Worm (Caenorhabditis elegans) whole organism, L4 larva: ENCODE measurements around the gene F58B4.2.

Source experiments
- D1046.2 ChIP-seq: fragments of 200-800 bp; sonication (Bioruptor generic); IDR thresholded peaks from 2 replicates; pipeline ENCODE4 v1.3.6; 2022; ENCODE audit warnings: missing genetic modification characterization, missing compliant biosample characterization
- F26F4.8 ChIP-seq: fragments of 200-800 bp; sonication (Bioruptor generic); conservative IDR thresholded peaks from 2 replicates; pipeline ENCODE4 v1.3.6; 2022; ENCODE audit warnings: missing genetic modification characterization, missing compliant biosample characterization
- F37D6.2 ChIP-seq: sonication (generic microtip); optimal IDR thresholded peaks from 2 replicates; lab custom pipeline; 2016; ENCODE audit warnings: mild to moderate bottlenecking, missing genetic modification characterization, missing compliant biosample characterization
- F44E2.7 ChIP-seq: fragments of 200-800 bp; sonication (Bioruptor generic); IDR thresholded peaks from 2 replicates; pipeline ENCODE4 v2.1.2; 2022; ENCODE audit warnings: missing genetic modification characterization, missing compliant biosample characterization
- F49E8.2 ChIP-seq: sonication (generic microtip); optimal IDR thresholded peaks from 2 replicates; lab custom pipeline; 2016; ENCODE audit warnings: missing compliant biosample characterization, mild to moderate bottlenecking, missing genetic modification characterization, borderline replicate concordance
- T20F7.1 ChIP-seq: fragments of 200-800 bp; sonication (Bioruptor generic); optimal IDR thresholded peaks from 2 replicates; lab custom pipeline; 2018; ENCODE audit warnings: mild to moderate bottlenecking, missing genetic modification characterization, missing compliant biosample characterization
- Y105C5A.15 ChIP-seq: fragments of 200-800 bp; sonication (Bioruptor generic); IDR thresholded peaks from 2 replicates; pipeline ENCODE4 v1.3.6; 2022; ENCODE audit warnings: missing genetic modification characterization, missing compliant biosample characterization
- ZK337.2 ChIP-seq: fragments of 200-800 bp; sonication (Bioruptor generic); IDR thresholded peaks from 2 replicates; pipeline ENCODE4 v1.3.6; 2022; ENCODE audit warnings: missing genetic modification reagents, missing genetic modification characterization, missing compliant biosample characterization
- aha-1 ChIP-seq: fragments of 150-350 bp; peaks from one replicate; lab custom pipeline; 2014; ENCODE audit warnings: missing biosample characterization, missing genetic modification characterization
- ceh-32 ChIP-seq: sonication (generic microtip); optimal IDR thresholded peaks from 2 replicates; lab custom pipeline; 2016; ENCODE audit warnings: mild to moderate bottlenecking, missing genetic modification characterization, missing compliant biosample characterization; ENCODE audit not compliant: poor library complexity
- ces-1 ChIP-seq: fragments of 150-350 bp; sonication (generic microtip); optimal IDR thresholded peaks from 4 replicates; lab custom pipeline; 2014; ENCODE audit warnings: missing biosample characterization, missing genetic modification reagents, missing genetic modification characterization
- cey-2 ChIP-seq: sonication (generic microtip); optimal IDR thresholded peaks from 3 replicates; lab custom pipeline; 2017; ENCODE audit warnings: missing genetic modification characterization, mild to moderate bottlenecking, missing compliant biosample characterization, antibody characterized with exemption, borderline replicate concordance; ENCODE audit not compliant: insufficient read depth
- dmd-8 ChIP-seq: fragments of 200-800 bp; sonication (Bioruptor generic); IDR thresholded peaks from 2 replicates; pipeline ENCODE4 v1.3.6; 2022; ENCODE audit warnings: missing genetic modification characterization, missing compliant biosample characterization
- duxl-1 ChIP-seq: sonication (generic microtip); optimal IDR thresholded peaks from 2 replicates; lab custom pipeline; 2016; ENCODE audit warnings: mild to moderate bottlenecking, missing genetic modification characterization, moderate library complexity, missing compliant biosample characterization; ENCODE audit not compliant: poor library complexity
- dve-1 ChIP-seq: sonication (generic microtip); optimal IDR thresholded peaks from 2 replicates; lab custom pipeline; 2017; ENCODE audit warnings: antibody characterized with exemption, mild to moderate bottlenecking, missing genetic modification characterization, missing compliant biosample characterization; ENCODE audit not compliant: insufficient read depth
- egl-27 ChIP-seq: sonication (generic microtip); optimal IDR thresholded peaks from 3 replicates; lab custom pipeline; 2017; ENCODE audit warnings: missing biosample characterization, missing genetic modification reagents, missing genetic modification characterization
- egl-43 ChIP-seq: fragments of 200-800 bp; sonication (Bioruptor generic); IDR thresholded peaks from 2 replicates; pipeline ENCODE4 v1.3.6; 2022; ENCODE audit warnings: missing genetic modification reagents, missing genetic modification characterization, missing compliant biosample characterization
- hif-1 ChIP-seq, 2 experiments: sonication (generic microtip); optimal IDR thresholded peaks; 2 replicates each; lab custom pipeline; 2016 to 2017; ENCODE audit warnings: missing compliant biosample characterization in 2 of 2, missing genetic modification characterization in 2 of 2, missing genetic modification reagents in 2 of 2, missing genotype in 2 of 2, mild to moderate bottlenecking in 1 of 2
- hlh-11 ChIP-seq: fragments of 200-800 bp; sonication (Bioruptor generic); optimal IDR thresholded peaks from 2 replicates; lab custom pipeline; 2018; ENCODE audit warnings: mild to moderate bottlenecking, missing genetic modification characterization, missing compliant biosample characterization
- hmg-1.1 ChIP-seq: fragments of 200-800 bp; sonication (Bioruptor generic); IDR thresholded peaks from 2 replicates; pipeline ENCODE4 v1.3.6; 2022; ENCODE audit warnings: missing genetic modification reagents, missing genetic modification characterization, missing compliant biosample characterization
- jun-1 ChIP-seq: fragments of 150-350 bp; optimal IDR thresholded peaks from 2 replicates; lab custom pipeline; 2014; ENCODE audit warnings: missing biosample characterization, missing genetic modification reagents, missing genetic modification characterization
- lin-13 ChIP-seq: fragments of 150-350 bp; optimal IDR thresholded peaks from 2 replicates; lab custom pipeline; 2014; ENCODE audit warnings: missing biosample characterization, missing genetic modification reagents, missing genetic modification characterization
- lin-15B ChIP-seq: fragments of 150-350 bp; sonication (generic microtip); optimal IDR thresholded peaks from 3 replicates; lab custom pipeline; 2014; ENCODE audit warnings: missing biosample characterization, missing genetic modification characterization
- lin-38 ChIP-seq: fragments of 200-800 bp; sonication (Bioruptor generic); IDR thresholded peaks from 2 replicates; pipeline ENCODE4 v1.3.6; 2022; ENCODE audit warnings: missing genetic modification reagents, missing genetic modification characterization, missing compliant biosample characterization
- lir-3 ChIP-seq: sonication (generic microtip); optimal IDR thresholded peaks from 2 replicates; lab custom pipeline; 2016; ENCODE audit warnings: mild to moderate bottlenecking, missing genetic modification characterization, missing compliant biosample characterization
- lsy-2 ChIP-seq, 2 experiments: fragments of 150-350 bp in 1 of 2; sonication (generic microtip) in 1 of 2; optimal IDR thresholded peaks; 2 replicates each; lab custom pipeline; 2014 to 2017; ENCODE audit warnings: missing biosample characterization in 2 of 2, missing genetic modification characterization in 2 of 2
- madf-9 ChIP-seq: fragments of 200-800 bp; sonication (Bioruptor generic); conservative IDR thresholded peaks from 2 replicates; pipeline ENCODE4 v1.3.6; 2022; ENCODE audit warnings: missing genetic modification reagents, missing genetic modification characterization, missing compliant biosample characterization
- mxl-3 ChIP-seq: fragments of 200-800 bp; sonication (Bioruptor generic); optimal IDR thresholded peaks from 2 replicates; lab custom pipeline; 2018; ENCODE audit warnings: mild to moderate bottlenecking, missing genetic modification characterization, missing compliant biosample characterization
- nhr-10 ChIP-seq: fragments of 150-350 bp; optimal IDR thresholded peaks from 2 replicates; lab custom pipeline; 2014; ENCODE audit warnings: missing biosample characterization, missing genetic modification characterization
- nhr-11 ChIP-seq: fragments of 150-350 bp; optimal IDR thresholded peaks from 2 replicates; lab custom pipeline; 2014; ENCODE audit warnings: missing biosample characterization, missing genetic modification characterization
- nhr-111 ChIP-seq: fragments of 200-800 bp; sonication (Bioruptor generic); optimal IDR thresholded peaks from 2 replicates; lab custom pipeline; 2018; ENCODE audit warnings: mild to moderate bottlenecking, missing genetic modification characterization, missing compliant biosample characterization
- nhr-28 ChIP-seq: fragments of 150-350 bp; optimal IDR thresholded peaks from 2 replicates; lab custom pipeline; 2014; ENCODE audit warnings: missing biosample characterization, missing genetic modification characterization
- nhr-42 ChIP-seq: fragments of 200-800 bp; sonication (Bioruptor generic); IDR thresholded peaks from 2 replicates; pipeline ENCODE4 v1.3.6; 2022; ENCODE audit warnings: missing genetic modification characterization, missing compliant biosample characterization
- nhr-6 ChIP-seq: fragments of 150-350 bp; optimal IDR thresholded peaks from 2 replicates; lab custom pipeline; 2014; ENCODE audit warnings: missing biosample characterization, missing genetic modification characterization
- nhr-76 ChIP-seq: fragments of 150-350 bp; optimal IDR thresholded peaks from 2 replicates; lab custom pipeline; 2014; ENCODE audit warnings: missing biosample characterization, missing genetic modification characterization
- php-3 ChIP-seq: fragments of 200-800 bp; sonication (Bioruptor generic); IDR thresholded peaks from 2 replicates; pipeline ENCODE4 v1.3.6; 2022; ENCODE audit warnings: missing genetic modification reagents, missing genetic modification characterization, missing compliant biosample characterization
- rbr-2 ChIP-seq: sonication (generic microtip); optimal IDR thresholded peaks from 2 replicates; lab custom pipeline; 2016; ENCODE audit warnings: missing genotype, missing genetic modification characterization, missing compliant biosample characterization
- sdz-12 ChIP-seq: fragments of 200-800 bp; sonication (Bioruptor generic); optimal IDR thresholded peaks from 2 replicates; lab custom pipeline; 2018; ENCODE audit warnings: mild to moderate bottlenecking, missing genetic modification characterization, missing compliant biosample characterization
- spr-3 ChIP-seq: fragments of 200-800 bp; sonication (Bioruptor generic); optimal IDR thresholded peaks from 2 replicates; lab custom pipeline; 2018; ENCODE audit warnings: mild to moderate bottlenecking, missing genetic modification characterization, missing compliant biosample characterization
- unc-39 ChIP-seq: sonication (generic microtip); optimal IDR thresholded peaks from 2 replicates; lab custom pipeline; 2017; ENCODE audit warnings: missing biosample characterization, missing genetic modification characterization
- unc-62 ChIP-seq, 3 experiments: fragments of 150-350 bp in 1 of 3; sonication (generic microtip); optimal IDR thresholded peaks in 2 of 3; peaks in 1 of 3; 1 replicate in 1 of 3; 2 replicates in 2 of 3; lab custom pipeline; 2014 to 2017; ENCODE audit warnings: missing biosample characterization in 3 of 3, missing genetic modification characterization in 3 of 3, missing genetic modification reagents in 3 of 3, missing genotype in 1 of 3
- zag-1 ChIP-seq: fragments of 150-350 bp; optimal IDR thresholded peaks from 2 replicates; lab custom pipeline; 2014; ENCODE audit warnings: missing biosample characterization, missing genetic modification characterization
- zfp-2 ChIP-seq: sonication (generic microtip); optimal IDR thresholded peaks from 2 replicates; lab custom pipeline; 2016; ENCODE audit warnings: mild to moderate bottlenecking, missing genetic modification characterization, missing compliant biosample characterization
- zfp-3 ChIP-seq: fragments of 200-800 bp; sonication (Bioruptor generic); conservative IDR thresholded peaks from 2 replicates; pipeline ENCODE4 v1.3.6; 2022; ENCODE audit warnings: missing genetic modification reagents, missing genetic modification characterization, missing compliant biosample characterization
- zip-2 ChIP-seq: fragments of 150-350 bp; optimal IDR thresholded peaks from 2 replicates; lab custom pipeline; 2014; ENCODE audit warnings: missing biosample characterization, missing genetic modification characterization
- ztf-11 ChIP-seq: fragments of 150-350 bp; optimal IDR thresholded peaks from 2 replicates; lab custom pipeline; 2014; ENCODE audit warnings: missing biosample characterization, missing genetic modification characterization

Gene F58B4.2

ce11 chrV:10898629-10899028, 19.6 kb downstream of the F58B4.2 start:
- TF ChIP-seq hif-1 (tag; optimal IDR thresholded peaks at IDR 0.05; lab: Kevin White, UChicago) (no peak), ZK337.2 (GFP tag; lab: Robert Waterston, UW) (no peak), madf-9 (GFP tag; lab: Robert Waterston, UW) (no peak), unc-62 (GFP tag; optimal IDR thresholded peaks at IDR 0.05 in 1 of 2; lab: Kevin White, UChicago) (peak in 1 of 2 experiments; percentile 29), unc-62 (tag; optimal IDR thresholded peaks at IDR 0.05; lab: Kevin White, UChicago) (no peak), unc-39 (tag; lab: Kevin White, UChicago) (no peak), nhr-111 (GFP tag; lab: Kevin White, UChicago) (no peak), php-3 (no peak)

DNA sequence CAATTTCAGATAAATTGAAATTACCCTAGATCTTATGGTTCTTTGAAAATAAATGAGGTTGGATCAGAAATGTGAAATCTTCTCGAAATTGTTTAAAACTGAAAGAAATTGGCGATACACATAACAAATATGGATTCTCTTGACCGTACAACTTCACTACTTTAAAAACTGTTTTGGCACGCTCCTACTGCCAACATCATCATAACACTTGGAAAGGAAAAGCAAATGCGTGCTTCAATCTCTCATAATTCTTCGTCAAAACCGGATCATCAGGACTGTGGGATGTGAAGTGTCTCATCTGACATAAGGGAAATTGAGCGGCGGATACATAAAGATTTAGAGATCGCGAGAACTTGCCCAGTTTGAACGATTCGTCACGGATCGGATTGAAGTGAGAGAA, 20.2 kb downstream of the F58B4.2 start, which contains the start of gene F32D8.7:
F32D8.7 (plus strand) TSS at position 329 of the 400 bp plus-strand sequence.
- TF ChIP-seq aha-1 (tag; lab: Kevin White, UChicago) (peak; percentile 81), zip-2 (tag; lab: Kevin White, UChicago) (no peak), nhr-28 (tag; lab: Kevin White, UChicago) (peak; percentile 10), cey-2 (tag; lab: Kevin White, UChicago) (no peak), unc-62 (GFP tag; optimal IDR thresholded peaks at IDR 0.05 in 1 of 2; lab: Kevin White, UChicago) (peak in 1 of 2 experiments; percentile 90), unc-62 (tag; optimal IDR thresholded peaks at IDR 0.05; lab: Kevin White, UChicago) (no peak), ztf-11 (tag; lab: Kevin White, UChicago) (no peak)

DNA sequence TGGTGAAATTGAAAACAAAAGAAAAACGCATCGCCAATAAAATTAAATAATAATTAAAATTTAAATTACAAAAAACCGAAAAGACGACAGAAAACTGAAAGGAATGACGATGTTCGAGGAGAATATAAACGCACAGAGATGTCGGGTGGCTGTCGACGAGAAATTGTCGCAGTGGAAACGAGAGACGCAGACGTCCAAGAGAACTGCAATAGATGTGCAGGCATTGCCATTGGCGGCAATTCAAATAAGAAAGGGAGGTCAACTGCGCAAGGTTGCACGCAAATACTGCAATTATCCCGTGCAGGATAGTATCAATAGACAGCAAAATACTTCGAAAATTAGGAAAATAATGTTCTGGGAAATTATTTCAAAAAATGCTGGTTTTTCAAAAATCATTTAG, 21.1 kb downstream of the F58B4.2 start:
- peak; percentile 96 for TF ChIP-seq duxl-1 (tag; lab: Kevin White, UChicago)
- 0 out of 2 replicates have a peak, but pooled peaks have one; percentile 35 for TF ChIP-seq F44E2.7 (GFP tag; lab: Robert Waterston, UW)
- peak; percentile 99 for TF ChIP-seq hlh-11 (tag; lab: Kevin White, UChicago)
- TF ChIP-seq lin-38 (GFP tag; lab: Robert Waterston, UW) = peak; percentile 98
- TF ChIP-seq zag-1 = peak; percentile 84
- peak; percentile 98 for TF ChIP-seq rbr-2
- TF ChIP-seq T20F7.1 (GFP tag; lab: Kevin White, UChicago) = peak; percentile 94
- peak; percentile 99 for TF ChIP-seq dve-1
- TF ChIP-seq nhr-11 = peak; percentile 98
- TF ChIP-seq Y105C5A.15 (GFP tag; lab: Robert Waterston, UW) = no peak
- TF ChIP-seq lsy-2 (tag; optimal IDR thresholded peaks at IDR 0.05; lab: Kevin White, UChicago) = peak; percentile 93 to 98
- peak; percentile 93 for TF ChIP-seq lin-15B (tag; lab: Kevin White, UChicago)
- peak; percentile 67 for TF ChIP-seq lir-3
- TF ChIP-seq lin-13 (GFP tag; lab: Kevin White, UChicago) = peak; percentile 96
- TF ChIP-seq F49E8.2 (tag; lab: Kevin White, UChicago) = peak; percentile 97
- peak; percentile 93 for TF ChIP-seq sdz-12 (GFP tag; lab: Kevin White, UChicago)
- TF ChIP-seq dmd-8 (GFP tag; lab: Robert Waterston, UW) = no peak
- TF ChIP-seq egl-43 (GFP tag; lab: Robert Waterston, UW) = peak; percentile 94
- TF ChIP-seq nhr-42 (GFP tag; lab: Robert Waterston, UW) = peak; percentile 97
- TF ChIP-seq F26F4.8 (GFP tag; lab: Robert Waterston, UW) = no peak
- peak; percentile 66 for TF ChIP-seq ces-1
- TF ChIP-seq F37D6.2 = peak; percentile 94
- TF ChIP-seq zfp-3 (GFP tag; lab: Robert Waterston, UW) = peak; percentile 98
- TF ChIP-seq ceh-32 (tag; lab: Kevin White, UChicago) = peak; percentile 87
- TF ChIP-seq nhr-6 (tag; lab: Kevin White, UChicago) = peak; percentile 99
- peak; percentile 97 for TF ChIP-seq mxl-3
- TF ChIP-seq D1046.2 (GFP tag; lab: Robert Waterston, UW) = peak; percentile 96
- peak; percentile 95 for TF ChIP-seq nhr-10 (tag; lab: Kevin White, UChicago)
- TF ChIP-seq jun-1 (tag; lab: Kevin White, UChicago) = peak; percentile 93
- peak; percentile 94 for TF ChIP-seq zfp-2
- TF ChIP-seq zip-2 (tag; lab: Kevin White, UChicago) = peak; percentile 91
- TF ChIP-seq hif-1 (tag; optimal IDR thresholded peaks at IDR 0.05; lab: Kevin White, UChicago) = peak; percentile 67 to 94
- TF ChIP-seq hmg-1.1 = peak; percentile 95
- peak; percentile 94 for TF ChIP-seq spr-3
- peak; percentile 70 for TF ChIP-seq nhr-76 (tag; lab: Kevin White, UChicago)
- peak; percentile 89 for TF ChIP-seq ZK337.2 (GFP tag; lab: Robert Waterston, UW)
- TF ChIP-seq egl-27 (tag; lab: Kevin White, UChicago) = peak; percentile 12
